Fruit fly (Drosophila melanogaster) whole organism, embryonic: ENCODE results near the gene GatB.

Experiments
- Abd-B ChIP-seq: fragments of 200-800 bp; sonication (Bioruptor generic); optimal IDR thresholded peaks from 2 replicates; lab custom pipeline; 2018; ENCODE audit warnings: missing biosample characterization, mild to moderate bottlenecking, missing genetic modification characterization, moderate library complexity
- Blimp-1 ChIP-seq: fragments of 200-800 bp; sonication (Bioruptor generic); optimal IDR thresholded peaks from 3 replicates; lab custom pipeline; 2018; ENCODE audit warnings: missing biosample characterization, missing genetic modification characterization, mild to moderate bottlenecking, moderate library complexity, missing genetic modification reagents
- CG10147 ChIP-seq: fragments of 200-800 bp; sonication (Bioruptor generic); optimal IDR thresholded peaks from 2 replicates; lab custom pipeline; 2019; ENCODE audit warnings: missing biosample characterization, mild to moderate bottlenecking, missing genetic modification characterization, moderate library complexity
- CG10565 ChIP-seq: fragments of 200-800 bp; sonication (Bioruptor generic); optimal IDR thresholded peaks from 3 replicates; lab custom pipeline; 2016; ENCODE audit warnings: missing biosample characterization, mild to moderate bottlenecking, missing genetic modification characterization
- CG11695 ChIP-seq: fragments of 200-800 bp; sonication (Bioruptor generic); IDR thresholded peaks from 3 replicates; pipeline ENCODE4 v1.3.6; 2022; ENCODE audit warnings: missing biosample characterization, missing genetic modification characterization
- CG12391 ChIP-seq: fragments of 200-800 bp; sonication (Bioruptor generic); optimal IDR thresholded peaks from 3 replicates; lab custom pipeline; 2018; ENCODE audit warnings: missing biosample characterization, mild to moderate bottlenecking, missing genetic modification characterization, moderate library complexity
- CG13123 ChIP-seq: fragments of 200-800 bp; sonication (Bioruptor generic); optimal IDR thresholded peaks from 2 replicates; lab custom pipeline; 2016; ENCODE audit warnings: missing biosample characterization, missing genetic modification characterization
- CG15514 ChIP-seq: fragments of 200-800 bp; sonication (Bioruptor generic); optimal IDR thresholded peaks from 3 replicates; lab custom pipeline; 2017; ENCODE audit warnings: missing biosample characterization, missing genetic modification characterization, mild to moderate bottlenecking, moderate library complexity, missing genetic modification reagents
- CG1647 ChIP-seq: fragments of 200-800 bp; sonication (Bioruptor generic); optimal IDR thresholded peaks from 3 replicates; lab custom pipeline; 2016; ENCODE audit warnings: missing biosample characterization, missing genetic modification characterization
- CG16863 ChIP-seq: fragments of 200-800 bp; sonication (Bioruptor generic); optimal IDR thresholded peaks from 3 replicates; lab custom pipeline; 2016; ENCODE audit warnings: missing biosample characterization, missing genetic modification characterization
- CG31441 ChIP-seq: fragments of 200-800 bp; sonication (Bioruptor generic); IDR thresholded peaks from 2 replicates; pipeline ENCODE4 v1.3.6; 2022; ENCODE audit warnings: missing biosample characterization, missing genetic modification characterization
- CG3281 ChIP-seq: fragments of 200-800 bp; sonication (Bioruptor generic); optimal IDR thresholded peaks from 3 replicates; lab custom pipeline; 2017; ENCODE audit warnings: missing biosample characterization, mild to moderate bottlenecking, missing genetic modification characterization
- CG34224 ChIP-seq: fragments of 200-800 bp; sonication (Bioruptor generic); IDR thresholded peaks from 3 replicates; pipeline ENCODE4 v1.3.6; 2022; ENCODE audit warnings: missing biosample characterization, missing genetic modification characterization; ENCODE audit not compliant: partially characterized antibody
- CG4854 ChIP-seq: fragments of 200-800 bp; sonication (Bioruptor generic); optimal IDR thresholded peaks from 2 replicates; lab custom pipeline; 2016; ENCODE audit warnings: missing biosample characterization, missing genetic modification characterization, inconsistent platforms
- CG6254 ChIP-seq: fragments of 200-800 bp; sonication (Bioruptor generic); optimal IDR thresholded peaks from 3 replicates; lab custom pipeline; 2017; ENCODE audit warnings: mild to moderate bottlenecking, missing biosample characterization, missing genetic modification reagents, missing genetic modification characterization
- CG6683 ChIP-seq: fragments of 200-800 bp; sonication (Bioruptor generic); optimal IDR thresholded peaks from 2 replicates; lab custom pipeline; 2017; ENCODE audit warnings: missing biosample characterization, mild to moderate bottlenecking, missing genetic modification characterization, missing genetic modification reagents
- CG6689 ChIP-seq: fragments of 200-800 bp; sonication (Bioruptor generic); IDR thresholded peaks from 2 replicates; pipeline ENCODE4 v1.3.6; 2022; ENCODE audit warnings: missing biosample characterization, missing genetic modification characterization
- CG6813 ChIP-seq: fragments of 200-800 bp; sonication (Bioruptor generic); optimal IDR thresholded peaks from 2 replicates; lab custom pipeline; 2017; ENCODE audit warnings: missing biosample characterization, missing genetic modification characterization, mild to moderate bottlenecking, moderate library complexity, missing genetic modification reagents
- CG7928 ChIP-seq: fragments of 200-800 bp; sonication (Bioruptor generic); optimal IDR thresholded peaks from 2 replicates; lab custom pipeline; 2017; ENCODE audit warnings: missing biosample characterization, mild to moderate bottlenecking, missing genetic modification characterization
- CG8388 ChIP-seq: fragments of 200-800 bp; sonication (Bioruptor generic); optimal IDR thresholded peaks from 2 replicates; lab custom pipeline; 2019; ENCODE audit warnings: missing biosample characterization, mild to moderate bottlenecking, missing genetic modification characterization, moderate library complexity
- Camta ChIP-seq: fragments of 200-800 bp; sonication (Bioruptor generic); optimal IDR thresholded peaks from 2 replicates; lab custom pipeline; 2016; ENCODE audit warnings: missing biosample characterization, missing genetic modification characterization
- Dbx ChIP-seq: fragments of 200-800 bp; sonication (Bioruptor generic); IDR thresholded peaks from 3 replicates; pipeline ENCODE4 v1.3.6; 2022; ENCODE audit warnings: missing biosample characterization, missing genetic modification characterization
- E2f1 ChIP-seq: fragments of 200-800 bp; sonication (Bioruptor generic); IDR thresholded peaks from 2 replicates; pipeline ENCODE4 v1.3.6; 2022; ENCODE audit warnings: missing biosample characterization, missing genetic modification characterization
- E2f2 ChIP-seq: fragments of 200-800 bp; sonication (Bioruptor generic); IDR thresholded peaks from 2 replicates; pipeline ENCODE4 v1.3.6; 2022; ENCODE audit warnings: missing biosample characterization, missing genetic modification characterization
- GATAe ChIP-seq: fragments of 200-800 bp; sonication (Bioruptor generic); conservative IDR thresholded peaks from 2 replicates; pipeline ENCODE4 v1.3.6; 2022; ENCODE audit warnings: missing biosample characterization, missing genetic modification characterization
- Kr ChIP-seq: fragments of 200-800 bp; sonication (Bioruptor generic); optimal IDR thresholded peaks from 2 replicates; lab custom pipeline; 2017; ENCODE audit warnings: missing biosample characterization, mild to moderate bottlenecking, missing genetic modification characterization
- Lhr ChIP-seq: fragments of 200-800 bp; sonication (Bioruptor generic); optimal IDR thresholded peaks from 3 replicates; lab custom pipeline; 2017; ENCODE audit warnings: mild to moderate bottlenecking, missing biosample characterization, missing genetic modification reagents, missing genetic modification characterization
- NC2α ChIP-seq: fragments of 200-800 bp; sonication (Bioruptor generic); optimal IDR thresholded peaks from 2 replicates; lab custom pipeline; 2016; ENCODE audit warnings: missing biosample characterization, missing genetic modification characterization
- Spps ChIP-seq: fragments of 200-800 bp; sonication (Bioruptor generic); optimal IDR thresholded peaks from 2 replicates; lab custom pipeline; 2018; ENCODE audit warnings: missing biosample characterization, mild to moderate bottlenecking, missing genetic modification characterization
- abd-A ChIP-seq: fragments of 200-800 bp; sonication (Bioruptor generic); optimal IDR thresholded peaks from 3 replicates; lab custom pipeline; 2019; ENCODE audit warnings: missing biosample characterization, mild to moderate bottlenecking, missing genetic modification characterization, moderate library complexity
- ap ChIP-seq: fragments of 200-800 bp; sonication (Bioruptor generic); IDR thresholded peaks from 2 replicates; pipeline ENCODE4 v1.3.6; 2022; ENCODE audit warnings: missing biosample characterization, missing genetic modification characterization
- ash1 ChIP-seq: fragments of 200-800 bp; sonication (Bioruptor generic); optimal IDR thresholded peaks from 2 replicates; lab custom pipeline; 2018; ENCODE audit warnings: missing biosample characterization, mild to moderate bottlenecking, missing genetic modification characterization
- dan ChIP-seq: fragments of 200-800 bp; sonication (Bioruptor generic); IDR thresholded peaks from 2 replicates; pipeline ENCODE4 v1.3.6; 2022; ENCODE audit warnings: missing biosample characterization, missing genetic modification characterization
- danr ChIP-seq: fragments of 200-800 bp; sonication (Bioruptor generic); IDR thresholded peaks from 2 replicates; pipeline ENCODE4 v1.3.6; 2022; ENCODE audit warnings: missing biosample characterization, missing genetic modification characterization
- ewg ChIP-seq: fragments of 200-800 bp; sonication (Bioruptor generic); optimal IDR thresholded peaks from 3 replicates; lab custom pipeline; 2017; ENCODE audit warnings: mild to moderate bottlenecking, missing biosample characterization, missing genetic modification reagents, missing genetic modification characterization
- fru ChIP-seq: fragments of >200 bp; optimal IDR thresholded peaks from 2 replicates; lab custom pipeline; 2017
- fu2 ChIP-seq: fragments of 200-800 bp; sonication (Bioruptor generic); optimal IDR thresholded peaks from 2 replicates; lab custom pipeline; 2016; ENCODE audit warnings: missing biosample characterization, missing genetic modification characterization
- gce ChIP-seq: fragments of 200-800 bp; sonication (Bioruptor generic); IDR thresholded peaks from 3 replicates; pipeline ENCODE4 v1.3.6; 2022; ENCODE audit warnings: missing biosample characterization, missing genetic modification characterization
- gfzf ChIP-seq: fragments of 200-800 bp; sonication (Bioruptor generic); optimal IDR thresholded peaks from 2 replicates; lab custom pipeline; 2016; ENCODE audit warnings: missing biosample characterization, mild to moderate bottlenecking, missing genetic modification characterization, moderate library complexity
- lov ChIP-seq, 2 experiments: fragments of 200-800 bp in 1 of 2; fragments of >200 bp in 1 of 2; sonication (Bioruptor generic) in 1 of 2; IDR thresholded peaks in 1 of 2; optimal IDR thresholded peaks in 1 of 2; 2 replicates in 1 of 2; 3 replicates in 1 of 2; pipeline versions ENCODE4 v1.3.6 to Lab custom; 2017 to 2022; ENCODE audit warnings: missing biosample characterization in 1 of 2, missing genetic modification characterization in 1 of 2
- nom ChIP-seq: fragments of 200-800 bp; sonication (Bioruptor generic); optimal IDR thresholded peaks from 2 replicates; lab custom pipeline; 2017; ENCODE audit warnings: missing biosample characterization, missing genetic modification characterization, mild to moderate bottlenecking, moderate library complexity, missing genetic modification reagents
- pfk ChIP-seq: fragments of 200-800 bp; sonication (Bioruptor generic); optimal IDR thresholded peaks from 2 replicates; lab custom pipeline; 2018; ENCODE audit warnings: missing biosample characterization, mild to moderate bottlenecking, missing genetic modification characterization, moderate library complexity
- pita ChIP-seq: fragments of 200-800 bp; sonication (Bioruptor generic); optimal IDR thresholded peaks from 2 replicates; lab custom pipeline; 2017; ENCODE audit warnings: missing biosample characterization, mild to moderate bottlenecking, missing genetic modification characterization
- sens-2 ChIP-seq: fragments of 200-800 bp; sonication (Bioruptor generic); IDR thresholded peaks from 2 replicates; pipeline ENCODE4 v1.3.6; 2022; ENCODE audit warnings: missing biosample characterization, missing genetic modification characterization
- so ChIP-seq: fragments of 200-800 bp; sonication (Bioruptor generic); IDR thresholded peaks from 3 replicates; pipeline ENCODE4 v1.3.6; 2022; ENCODE audit warnings: missing biosample characterization, missing genetic modification characterization
- sob ChIP-seq: fragments of 200-800 bp; sonication (Bioruptor generic); IDR thresholded peaks from 2 replicates; pipeline ENCODE4 v1.3.6; 2022; ENCODE audit warnings: missing biosample characterization, missing genetic modification characterization
- sr ChIP-seq: fragments of 200-800 bp; sonication (Bioruptor generic); IDR thresholded peaks from 3 replicates; pipeline ENCODE4 v1.3.6; 2022; ENCODE audit warnings: missing biosample characterization, missing genetic modification characterization
- z ChIP-seq: fragments of 200-800 bp; sonication (Bioruptor generic); IDR thresholded peaks from 3 replicates; pipeline ENCODE4 v1.3.6; 2022; ENCODE audit warnings: missing biosample characterization, missing genetic modification characterization
- zfh1 ChIP-seq: fragments of 200-800 bp; sonication (Bioruptor generic); IDR thresholded peaks from 3 replicates; pipeline ENCODE4 v1.3.6; 2022; ENCODE audit warnings: missing biosample characterization, missing genetic modification characterization

GatB gene

DNA sequence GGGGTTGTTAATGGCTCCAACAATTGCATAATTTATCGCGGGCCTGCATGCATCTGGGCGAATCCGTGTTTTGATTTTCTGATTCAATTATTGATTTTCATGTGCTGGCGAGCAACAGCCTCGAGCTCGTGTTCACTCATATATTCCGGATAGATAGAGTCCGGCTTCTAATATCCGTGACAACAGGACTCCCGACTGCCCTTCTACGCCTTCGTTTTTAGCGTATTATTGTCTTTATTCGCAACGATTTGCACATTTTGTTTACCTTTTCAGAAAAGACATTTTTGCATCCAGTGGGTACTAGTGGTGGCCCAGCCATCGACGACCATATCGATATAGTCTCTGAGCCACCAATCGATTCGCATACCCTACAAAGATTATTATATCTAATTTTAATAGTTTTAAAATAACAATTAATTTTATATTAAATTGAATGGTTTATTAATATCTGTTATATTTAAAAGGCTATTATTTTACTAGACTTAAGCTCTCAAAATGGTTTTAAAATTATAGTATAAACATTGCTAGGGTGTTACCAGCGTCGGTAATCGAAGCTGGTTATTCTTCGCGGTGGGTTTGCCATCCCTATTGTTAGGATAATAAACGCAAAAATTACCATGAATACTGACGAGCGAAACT is 31.2 kb upstream of the GatB start, which contains the start of the genes Myo95E and TBC1d7 (continued):
- TF ChIP-seq CG15514 (GFP tag; lab: Kevin White, UChicago) (peak; percentile 82), sens-2 (GFP tag; lab: Robert Waterston, UW) (peak; percentile 70; the same call in 1 of the 2 replicates), fru (lab: Kevin White, UChicago) (no peak), CG6683 (GFP tag; lab: Kevin White, UChicago) (peak; percentile 58), ewg (GFP tag; lab: Kevin White, UChicago) (peak; percentile 72), NC2α (GFP tag; lab: Kevin White, UChicago) (no peak), CG6254 (GFP tag; lab: Kevin White, UChicago) (peak; percentile 61), CG10565 (no peak), z (GFP tag; lab: Robert Waterston, UW) (peak; percentile 51; the same call in 1 of the 3 replicates), E2f2 (GFP tag; lab: Robert Waterston, UW) (peak; percentile 71), CG4854 (GFP tag; lab: Kevin White, UChicago) (peak; percentile 68), Kr (no peak), CG11695 (GFP tag; lab: Robert Waterston, UW) (peak; percentile 93), gce (GFP tag; lab: Robert Waterston, UW) (peak; percentile 80; the same call in 2 of the 3 replicates), Spps (tag; lab: Kevin White, UChicago) (peak; percentile 67), pfk (GFP tag; lab: Kevin White, UChicago) (no peak), Dbx (GFP tag; lab: Robert Waterston, UW) (peak; percentile 91), Camta (GFP tag; lab: Kevin White, UChicago) (peak; percentile 12), CG31441 (GFP tag; lab: Robert Waterston, UW) (no peak), abd-A (tag; lab: Kevin White, UChicago) (no peak), nom (peak; percentile 48), sr (GFP tag; lab: Robert Waterston, UW) (peak; percentile 39; the same call in 1 of the 3 replicates), sob (GFP tag; lab: Robert Waterston, UW) (peak; percentile 92), pita (GFP tag; lab: Kevin White, UChicago) (no peak), CG34224 (peak; percentile 71; the same call in 2 of the 3 replicates), CG3281 (GFP tag; lab: Kevin White, UChicago) (peak; percentile 86), zfh1 (GFP tag; lab: Robert Waterston, UW) (peak; percentile 93), danr (GFP tag; lab: Robert Waterston, UW) (peak; percentile 95), CG12391 (tag; lab: Kevin White, UChicago) (peak; percentile 95), Blimp-1 (no peak), ash1 (no peak), fu2 (GFP tag; lab: Kevin White, UChicago) (no peak), CG10147 (peak; percentile 86), so (GFP tag; lab: Robert Waterston, UW) (peak; percentile 93), Lhr (GFP tag; lab: Kevin White, UChicago) (no peak), CG8388 (peak; percentile 82), ap (peak; percentile 93), CG1647 (GFP tag; lab: Kevin White, UChicago) (peak; percentile 53), CG16863 (GFP tag; lab: Kevin White, UChicago) (peak; percentile 6), gfzf (GFP tag; lab: Kevin White, UChicago) (no peak), dan (GFP tag; lab: Robert Waterston, UW) (peak; percentile 68), CG6689 (GFP tag; lab: Robert Waterston, UW) (peak; percentile 97), Abd-B (GFP tag; lab: Kevin White, UChicago) (peak; percentile 91), lov (optimal IDR thresholded peaks at IDR 0.05; lab: Kevin White, UChicago) (no peak), lov (GFP tag; IDR thresholded peaks at IDR 0.05; lab: Robert Waterston, UW) (peak; percentile 75; the same call in 2 of the 3 replicates), GATAe (GFP tag; lab: Robert Waterston, UW) (peak; percentile 47; the same call in 1 of the 2 replicates), CG7928 (GFP tag; lab: Kevin White, UChicago) (peak; percentile 69), CG6813 (GFP tag; lab: Kevin White, UChicago) (peak; percentile 65), CG13123 (GFP tag; lab: Kevin White, UChicago) (peak; percentile 70), E2f1 (peak; percentile 93)
